Worm (Caenorhabditis elegans): ENCODE results near the gene Y62H9A.14.

- TF ChIP-seq mdl-1 (tag; optimal IDR thresholded peaks at IDR 0.05), result no peak
- TF ChIP-seq hlh-17 (GFP tag; optimal IDR thresholded peaks at IDR 0.05; ENCODE audit: borderline replicate concordance), result no peak
- no peak for TF ChIP-seq lin-39 (tag; optimal IDR thresholded peaks at IDR 0.05)
- TF ChIP-seq irx-1 (tag; optimal IDR thresholded peaks at IDR 0.05), result no peak
- no peak for TF ChIP-seq nhr-76 (tag; optimal IDR thresholded peaks at IDR 0.05)
- no peak for TF ChIP-seq unc-86 (tag; optimal IDR thresholded peaks at IDR 0.05)
- no peak for TF ChIP-seq ceh-82 (tag; optimal IDR thresholded peaks at IDR 0.05)
- no peak for TF ChIP-seq egl-27 (tag; optimal IDR thresholded peaks at IDR 0.05)
- TF ChIP-seq unc-130 (tag; optimal IDR thresholded peaks at IDR 0.05), result no peak
- no peak for TF ChIP-seq nhr-12 (tag; optimal IDR thresholded peaks at IDR 0.05)
- TF ChIP-seq lin-13 (GFP tag; optimal IDR thresholded peaks at IDR 0.05), result no peak
Observed at ce11 chrX:11913824-11914223, 7.2 kb upstream of the Y62H9A.14 start, which contains the start of gene Y62H9A.12.

All from whole organism, L1 larva.